Worm (Caenorhabditis elegans): Measurements from ENCODE around the gene glr-5.

glr-5 gene

DNA sequence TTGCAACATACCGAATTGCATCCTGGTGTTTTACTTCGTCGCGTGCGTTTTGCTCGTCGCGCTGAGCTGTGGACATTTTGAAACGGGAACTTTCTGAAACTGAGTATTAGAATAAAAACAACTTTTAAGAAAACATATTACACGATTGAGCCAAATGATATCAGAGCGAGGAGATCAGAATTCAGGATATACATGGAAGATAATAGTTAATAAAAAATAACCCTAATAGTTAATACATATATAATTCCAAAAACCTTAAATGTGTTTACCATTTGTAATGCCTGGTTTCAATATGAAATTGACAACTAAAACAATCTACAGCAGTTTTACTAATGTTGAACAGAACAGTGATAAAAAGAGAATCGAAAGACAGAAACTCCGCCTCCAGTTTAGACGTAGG lies 46.6 kb downstream of the glr-5 start, which contains the start of gene B0507.8:
B0507.8 (minus strand) TSS at position 101 of the 400 bp plus-strand sequence.
- TF ChIP-seq ztf-11 (tag; optimal IDR thresholded peaks at IDR 0.05): no peak
- no peak for TF ChIP-seq nhr-11 (tag; optimal IDR thresholded peaks at IDR 0.05)
- no peak for TF ChIP-seq ztf-4 (tag; optimal IDR thresholded peaks at IDR 0.05)
- no peak for TF ChIP-seq ZK546.5 (tag; optimal IDR thresholded peaks at IDR 0.05)
- TF ChIP-seq nhr-12 (tag; optimal IDR thresholded peaks at IDR 0.05): no peak
- TF ChIP-seq skn-1 (tag; optimal IDR thresholded peaks at IDR 0.05): no peak
- TF ChIP-seq nhr-129 (tag; optimal IDR thresholded peaks at IDR 0.05): no peak
- no peak for TF ChIP-seq blmp-1 (tag; optimal IDR thresholded peaks at IDR 0.05; ENCODE audit: insufficient read depth)
- no peak for TF ChIP-seq fos-1 (tag; optimal IDR thresholded peaks at IDR 0.05)
- TF ChIP-seq F13H6.1 (tag; optimal IDR thresholded peaks at IDR 0.05): no peak
- TF ChIP-seq mab-5 (tag; optimal IDR thresholded peaks at IDR 0.05): no peak
- no peak for TF ChIP-seq zag-1 (tag; optimal IDR thresholded peaks at IDR 0.05)
- no peak for TF ChIP-seq dmd-4 (tag; optimal IDR thresholded peaks at IDR 0.05)
- no peak for TF ChIP-seq sem-4 (tag; optimal IDR thresholded peaks at IDR 0.05)
- TF ChIP-seq alr-1 (tag; optimal IDR thresholded peaks at IDR 0.05): no peak

DNA sequence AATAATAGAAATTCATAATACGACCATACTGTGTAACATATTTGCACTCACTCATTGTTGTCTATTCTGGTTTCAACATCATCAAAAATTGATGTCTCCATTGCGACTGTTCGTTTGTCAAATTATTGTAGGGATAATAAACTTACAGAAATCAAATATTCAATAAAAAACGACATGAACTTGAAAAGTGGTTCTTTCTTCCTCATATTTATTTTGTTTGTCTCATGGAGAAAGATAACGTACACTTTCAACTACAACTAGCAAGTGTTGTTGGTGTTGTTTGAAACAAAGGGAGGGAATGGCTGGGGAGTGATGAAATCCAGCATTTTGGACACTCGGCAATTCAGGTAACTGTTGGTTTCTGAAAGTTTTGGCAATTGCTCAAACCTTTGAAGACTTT lies 49.6 kb downstream of the glr-5 start, which contains the start of gene B0507.9:
B0507.9 (minus strand) TSS at position 101 of the 400 bp plus-strand sequence.
- no peak for TF ChIP-seq nhr-237 (tag; optimal IDR thresholded peaks at IDR 0.05)
- TF ChIP-seq nhr-129 (tag; optimal IDR thresholded peaks at IDR 0.05): no peak
- no peak for TF ChIP-seq ama-1 (optimal IDR thresholded peaks at IDR 0.05)
- TF ChIP-seq nhr-11 (tag; optimal IDR thresholded peaks at IDR 0.05): no peak
- TF ChIP-seq Y55F3AM.14 (GFP tag; optimal IDR thresholded peaks at IDR 0.05): no peak
- no peak for TF ChIP-seq unc-62 (GFP tag; optimal IDR thresholded peaks at IDR 0.05)
- TF ChIP-seq alr-1 (tag; optimal IDR thresholded peaks at IDR 0.05): no peak
- no peak for TF ChIP-seq R02D3.7 (tag; optimal IDR thresholded peaks at IDR 0.05)
- TF ChIP-seq skn-1 (tag; optimal IDR thresholded peaks at IDR 0.05): no peak
- TF ChIP-seq nhr-25 (tag; optimal IDR thresholded peaks at IDR 0.05): no peak
- no peak for TF ChIP-seq lin-13 (GFP tag; optimal IDR thresholded peaks at IDR 0.05)
- no peak for TF ChIP-seq dmd-4 (tag; optimal IDR thresholded peaks at IDR 0.05)
- no peak for TF ChIP-seq nhr-6 (tag; optimal IDR thresholded peaks at IDR 0.05)
- no peak for TF ChIP-seq mbf-1 (tag; optimal IDR thresholded peaks at IDR 0.05)
- no peak for TF ChIP-seq ceh-16 (tag; optimal IDR thresholded peaks at IDR 0.05)
- no peak for TF ChIP-seq aly-2 (tag; optimal IDR thresholded peaks at IDR 0.05)
- TF ChIP-seq mdl-1 (tag; optimal IDR thresholded peaks at IDR 0.05): no peak
- no peak for TF ChIP-seq zag-1 (tag; optimal IDR thresholded peaks at IDR 0.05)
- TF ChIP-seq ztf-1 (GFP tag; conservative IDR thresholded peaks at IDR 0.05): no peak

DNA sequence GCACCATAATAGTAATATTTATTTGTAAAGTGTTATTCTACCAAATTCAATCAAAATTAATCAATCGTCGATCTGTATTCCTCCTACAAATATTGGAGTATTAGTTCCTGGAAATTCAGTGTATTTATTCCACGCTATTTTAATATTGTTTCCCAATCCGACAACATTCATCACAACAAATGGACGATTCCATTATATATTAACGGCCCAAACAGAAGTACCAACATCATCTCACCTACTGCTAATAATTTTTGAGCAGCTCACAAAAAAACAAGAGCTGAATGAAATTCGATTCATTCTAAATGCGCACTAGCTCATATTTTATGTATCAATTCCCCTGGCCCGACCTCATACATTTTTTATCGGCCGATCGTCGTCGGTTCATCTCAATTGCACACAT lies 50.7 kb downstream of the glr-5 start:
- no peak for TF ChIP-seq alr-1 (tag; optimal IDR thresholded peaks at IDR 0.05)
- peak; percentile 44 for TF ChIP-seq unc-55 (GFP tag; optimal IDR thresholded peaks at IDR 0.05)

DNA sequence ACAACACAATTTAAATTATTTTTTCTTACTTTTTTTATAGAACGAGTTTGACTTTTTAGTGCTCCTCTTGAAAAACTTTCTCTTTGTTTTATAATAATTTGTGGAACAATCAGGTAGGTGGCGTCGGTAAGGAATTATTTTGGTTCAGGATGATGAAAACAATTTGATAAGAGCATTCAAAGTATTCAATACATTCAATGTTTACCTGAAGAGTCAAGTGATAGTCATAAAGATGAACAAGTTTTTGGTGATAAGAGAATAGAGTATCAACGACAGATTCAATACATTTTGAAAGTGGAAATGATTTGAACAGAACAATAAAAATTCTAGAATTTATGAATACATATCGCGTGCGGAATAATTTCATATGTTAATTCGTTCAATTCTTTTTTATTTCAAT lies 51.2 kb downstream of the glr-5 start:
- TF ChIP-seq fos-1 (tag; optimal IDR thresholded peaks at IDR 0.05): peak; percentile 63
- no peak for TF ChIP-seq ceh-16 (tag; optimal IDR thresholded peaks at IDR 0.05)
- no peak for TF ChIP-seq alr-1 (tag; optimal IDR thresholded peaks at IDR 0.05)
- no peak for TF ChIP-seq mbf-1 (tag; optimal IDR thresholded peaks at IDR 0.05)
- no peak for TF ChIP-seq nhr-237 (tag; optimal IDR thresholded peaks at IDR 0.05)
- no peak for TF ChIP-seq ZK546.5 (tag; optimal IDR thresholded peaks at IDR 0.05)
- peak; percentile 32 for TF ChIP-seq crh-2 (tag; optimal IDR thresholded peaks at IDR 0.05)
- TF ChIP-seq gmeb-1 (tag; optimal IDR thresholded peaks at IDR 0.05): no peak
- no peak for TF ChIP-seq ceh-82 (tag; optimal IDR thresholded peaks at IDR 0.05)
- no peak for TF ChIP-seq lin-13 (GFP tag; optimal IDR thresholded peaks at IDR 0.05)
- no peak for TF ChIP-seq nhr-25 (tag; optimal IDR thresholded peaks at IDR 0.05)
- TF ChIP-seq nhr-6 (tag; optimal IDR thresholded peaks at IDR 0.05): no peak
- no peak for TF ChIP-seq lin-39 (tag; optimal IDR thresholded peaks at IDR 0.05)
- no peak for TF ChIP-seq nhr-11 (tag; optimal IDR thresholded peaks at IDR 0.05)
- TF ChIP-seq sma-9 (GFP tag; optimal IDR thresholded peaks at IDR 0.05): peak; percentile 34
- TF ChIP-seq sma-9 (tag; optimal IDR thresholded peaks at IDR 0.05): no peak

DNA sequence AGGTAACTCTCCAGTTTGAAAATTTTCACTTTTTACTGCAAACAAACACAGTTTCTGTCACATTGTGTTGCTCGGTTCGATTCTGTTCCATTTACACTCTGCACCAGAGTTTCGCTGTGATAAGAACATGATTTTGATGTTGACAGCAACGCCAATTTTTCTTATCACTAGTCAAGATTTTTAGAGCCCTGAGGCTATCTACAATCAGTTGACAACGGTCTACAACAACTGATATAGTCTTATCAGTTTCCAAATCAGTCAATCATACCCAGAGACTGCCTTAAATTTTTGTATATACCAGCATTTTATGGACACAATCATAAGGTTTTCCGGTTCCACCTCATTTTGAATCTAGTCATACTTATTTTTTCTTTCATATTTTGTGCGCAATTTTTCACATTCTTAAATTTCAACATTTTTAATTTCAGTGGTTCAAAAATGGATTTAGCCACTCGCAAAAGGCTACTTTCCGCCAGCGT lies 52.2 kb downstream of the glr-5 start, which contains the start of gene B0507.3:
B0507.3 (plus strand) TSS at position 429 of the 479 bp plus-strand sequence.
- TF ChIP-seq gmeb-1 (tag; optimal IDR thresholded peaks at IDR 0.05): peak; percentile 20
- peak; percentile 43 for TF ChIP-seq sma-3 (GFP tag; optimal IDR thresholded peaks at IDR 0.05)
- no peak for TF ChIP-seq ztf-4 (tag; optimal IDR thresholded peaks at IDR 0.05)
- TF ChIP-seq lin-13 (GFP tag; optimal IDR thresholded peaks at IDR 0.05): no peak
- TF ChIP-seq nhr-25 (tag; optimal IDR thresholded peaks at IDR 0.05): no peak
- TF ChIP-seq sma-9 (GFP tag; optimal IDR thresholded peaks at IDR 0.05): peak; percentile 91
- TF ChIP-seq sma-9 (tag; optimal IDR thresholded peaks at IDR 0.05): no peak
- TF ChIP-seq F13H6.1 (tag; optimal IDR thresholded peaks at IDR 0.05): peak; percentile 65
- TF ChIP-seq nhr-21 (tag; optimal IDR thresholded peaks at IDR 0.05): no peak
- TF ChIP-seq nhr-12 (tag; optimal IDR thresholded peaks at IDR 0.05): no peak
- no peak for TF ChIP-seq C34F6.9 (tag; optimal IDR thresholded peaks at IDR 0.05)
- no peak for TF ChIP-seq ztf-1 (GFP tag; conservative IDR thresholded peaks at IDR 0.05)
- TF ChIP-seq egl-27 (tag; optimal IDR thresholded peaks at IDR 0.05): peak; percentile 48
- no peak for TF ChIP-seq peb-1 (tag; optimal IDR thresholded peaks at IDR 0.05)
- peak; percentile 66 for TF ChIP-seq crh-2 (tag; optimal IDR thresholded peaks at IDR 0.05)
- no peak for TF ChIP-seq lin-11 (tag; optimal IDR thresholded peaks at IDR 0.05)
- TF ChIP-seq nhr-237 (tag; optimal IDR thresholded peaks at IDR 0.05): no peak
- peak; percentile 50 for TF ChIP-seq skn-1 (tag; optimal IDR thresholded peaks at IDR 0.05)
- TF ChIP-seq lsy-2 (tag; optimal IDR thresholded peaks at IDR 0.05): no peak
- TF ChIP-seq fos-1 (tag; optimal IDR thresholded peaks at IDR 0.05): peak; percentile 98
